Worm (Caenorhabditis elegans) whole organism, L3 larva: ENCODE measurements around the gene col-133.

Experiments used
- jun-1 ChIP-seq: fragments of 150-350 bp; optimal IDR thresholded peaks from 2 replicates; lab custom pipeline; 2014; ENCODE audit warnings: missing biosample characterization, missing genetic modification reagents, missing genetic modification characterization
- nhr-11 ChIP-seq: fragments of 150-350 bp; optimal IDR thresholded peaks from 2 replicates; lab custom pipeline; 2014; ENCODE audit warnings: missing biosample characterization, missing genetic modification characterization
- unc-62 ChIP-seq: fragments of 150-350 bp; sonication (generic microtip); optimal IDR thresholded peaks from 4 replicates; lab custom pipeline; 2014; ENCODE audit warnings: missing biosample characterization, missing genetic modification reagents, missing genetic modification characterization

- TF ChIP-seq nhr-11 (tag; lab: Kevin White, UChicago) (no peak), jun-1 (tag; lab: Kevin White, UChicago) (no peak), unc-62 (GFP tag; lab: Kevin White, UChicago) (no peak)
Observed at ce11 chrIV:14069760-14070159, 29.4 kb downstream of the col-133 start, which contains the start of gene lst-4.
